Worm (Caenorhabditis elegans): ENCODE data around the gene sto-1.

ce11 chrX:7568684-7569289 lies 6.2 kb downstream of the sto-1 start:
- TF ChIP-seq W03F9.2 (tag; optimal IDR thresholded peaks at IDR 0.05) (no peak), him-1 (tag; optimal IDR thresholded peaks at IDR 0.05) (no peak)
